Fruit fly (Drosophila melanogaster): Measurements from ENCODE around the gene Xport-A.

Gene Xport-A

DNA sequence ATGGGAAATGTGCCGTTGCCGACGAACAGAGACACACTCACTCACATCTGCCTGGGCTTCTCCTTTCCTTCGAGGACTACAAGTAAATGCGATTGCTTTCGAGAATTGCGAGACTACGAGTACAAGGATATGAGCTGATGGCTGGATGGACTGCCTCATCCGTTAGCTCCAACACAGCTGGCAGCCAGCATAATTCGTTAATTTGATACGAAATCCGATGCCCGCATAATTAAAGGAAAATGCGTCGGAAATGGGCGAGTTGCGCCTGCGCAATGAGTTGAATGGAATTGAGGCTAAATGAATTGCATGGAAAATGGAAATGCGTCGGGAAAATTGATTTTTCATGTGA lies 20.5 kb upstream of the Xport-A start:
- TF ChIP-seq Mio (GFP tag; optimal IDR thresholded peaks at IDR 0.05) (no peak), Rel (GFP tag; optimal IDR thresholded peaks at IDR 0.05) (no peak), Rel (tag; optimal IDR thresholded peaks at IDR 0.05) (no peak), Vsx2 (GFP tag; optimal IDR thresholded peaks at IDR 0.05; ENCODE audit: partially characterized antibody) (no peak), Hnf4 (GFP tag; optimal IDR thresholded peaks at IDR 0.05) (no peak), br (GFP tag; optimal IDR thresholded peaks at IDR 0.05) (no peak), GATAd (GFP tag; optimal IDR thresholded peaks at IDR 0.05) (no peak), CG32264 (GFP tag; optimal IDR thresholded peaks at IDR 0.05) (no peak), Dfd (GFP tag; optimal IDR thresholded peaks at IDR 0.05) (no peak), Hr78 (GFP tag; optimal IDR thresholded peaks at IDR 0.05) (no peak), OdsH (GFP tag; optimal IDR thresholded peaks at IDR 0.05) (no peak), CG9705 (GFP tag; optimal IDR thresholded peaks at IDR 0.05) (no peak), sv (GFP tag; optimal IDR thresholded peaks at IDR 0.05) (no peak), lola (GFP tag; optimal IDR thresholded peaks at IDR 0.05) (no peak), brk (GFP tag; optimal IDR thresholded peaks at IDR 0.05) (no peak), Jra (GFP tag; optimal IDR thresholded peaks at IDR 0.05) (no peak), Hr83 (GFP tag; optimal IDR thresholded peaks at IDR 0.05; ENCODE audit: poor library complexity, severe bottlenecking) (no peak)

DNA sequence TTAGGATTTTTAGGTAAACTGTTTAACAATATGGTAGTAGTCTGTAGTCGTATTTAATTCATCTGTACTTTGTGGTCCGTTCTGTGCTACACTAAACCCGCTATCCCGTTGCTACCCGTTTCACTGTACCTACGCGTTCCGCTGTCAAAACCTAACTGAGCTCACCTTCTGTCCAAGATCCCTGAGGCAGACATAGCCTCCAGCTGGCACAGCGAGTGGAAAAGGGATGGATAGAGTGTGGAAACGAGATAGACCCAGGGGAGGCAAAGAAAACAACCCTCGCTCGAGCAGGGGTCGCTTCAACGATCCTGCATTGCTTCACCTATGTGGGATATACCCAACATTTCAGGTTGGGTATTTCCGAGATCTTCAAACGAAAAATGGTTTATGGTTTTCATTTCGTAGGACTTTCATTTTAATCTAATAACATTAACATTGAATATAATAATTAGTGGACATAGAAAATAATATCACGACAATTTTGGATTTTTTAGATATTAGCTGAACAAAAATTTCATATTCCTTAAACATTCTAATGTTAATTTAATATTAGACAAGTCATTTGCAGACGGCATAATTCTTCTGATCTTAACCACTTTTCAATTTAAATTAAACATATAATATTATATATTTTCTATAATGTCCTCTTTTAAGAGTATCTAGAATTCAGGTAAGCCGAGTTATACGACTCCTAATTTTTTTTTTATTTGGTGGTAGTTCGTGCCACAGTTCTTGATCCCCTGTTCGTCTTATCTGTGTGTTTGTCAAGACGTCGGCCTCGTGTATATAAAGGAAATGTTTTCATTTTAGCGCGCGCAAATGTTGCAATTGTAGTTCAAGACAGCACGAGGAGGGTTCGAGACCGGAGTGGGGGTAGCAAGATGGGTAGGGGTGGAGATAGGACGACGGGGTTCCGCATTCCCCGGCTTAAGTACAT lies 19.9 kb upstream of the Xport-A start, which contains the start of gene mira:
Gene mira (minus strand): TSS at position 281 of the 937 bp plus-strand sequence.
- TF ChIP-seq lola (GFP tag; optimal IDR thresholded peaks at IDR 0.05) (no peak), CG32264 (GFP tag; optimal IDR thresholded peaks at IDR 0.05) (no peak), Sp1 (GFP tag; optimal IDR thresholded peaks at IDR 0.05) (no peak), Hr78 (GFP tag; optimal IDR thresholded peaks at IDR 0.05) (no peak), CG9705 (GFP tag; optimal IDR thresholded peaks at IDR 0.05) (no peak), rgr (GFP tag; optimal IDR thresholded peaks at IDR 0.05) (no peak), woc (GFP tag; optimal IDR thresholded peaks at IDR 0.05) (no peak), Dfd (GFP tag; optimal IDR thresholded peaks at IDR 0.05) (no peak), fru (GFP tag; optimal IDR thresholded peaks at IDR 0.05) (no peak), psq (GFP tag; optimal IDR thresholded peaks at IDR 0.05) (no peak)

DNA sequence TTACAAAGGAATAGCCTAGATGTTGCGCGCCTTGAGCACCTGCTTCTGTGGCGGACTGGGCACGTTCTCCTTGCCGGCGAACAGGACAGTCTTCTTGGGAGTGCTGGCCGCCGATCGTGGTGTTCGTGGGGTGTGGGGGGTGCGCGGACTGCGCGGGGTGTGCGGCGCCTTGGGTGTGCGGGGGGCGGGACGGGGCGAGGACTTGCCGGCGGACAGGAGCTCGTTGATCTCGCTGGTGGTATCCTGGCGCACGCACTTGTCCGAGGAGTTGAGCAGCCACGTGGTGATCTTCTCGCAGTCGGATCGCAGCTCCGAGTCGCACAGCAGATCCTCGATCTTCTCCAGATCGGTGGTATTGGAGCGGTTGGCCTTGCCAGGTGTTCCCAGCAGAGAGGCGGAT lies 17.0 kb upstream of the Xport-A start:
- TF ChIP-seq woc (GFP tag; optimal IDR thresholded peaks at IDR 0.05), result no peak
- TF ChIP-seq brk (GFP tag; optimal IDR thresholded peaks at IDR 0.05), result no peak
- TF ChIP-seq Dfd (GFP tag; optimal IDR thresholded peaks at IDR 0.05), result peak; percentile 95

DNA sequence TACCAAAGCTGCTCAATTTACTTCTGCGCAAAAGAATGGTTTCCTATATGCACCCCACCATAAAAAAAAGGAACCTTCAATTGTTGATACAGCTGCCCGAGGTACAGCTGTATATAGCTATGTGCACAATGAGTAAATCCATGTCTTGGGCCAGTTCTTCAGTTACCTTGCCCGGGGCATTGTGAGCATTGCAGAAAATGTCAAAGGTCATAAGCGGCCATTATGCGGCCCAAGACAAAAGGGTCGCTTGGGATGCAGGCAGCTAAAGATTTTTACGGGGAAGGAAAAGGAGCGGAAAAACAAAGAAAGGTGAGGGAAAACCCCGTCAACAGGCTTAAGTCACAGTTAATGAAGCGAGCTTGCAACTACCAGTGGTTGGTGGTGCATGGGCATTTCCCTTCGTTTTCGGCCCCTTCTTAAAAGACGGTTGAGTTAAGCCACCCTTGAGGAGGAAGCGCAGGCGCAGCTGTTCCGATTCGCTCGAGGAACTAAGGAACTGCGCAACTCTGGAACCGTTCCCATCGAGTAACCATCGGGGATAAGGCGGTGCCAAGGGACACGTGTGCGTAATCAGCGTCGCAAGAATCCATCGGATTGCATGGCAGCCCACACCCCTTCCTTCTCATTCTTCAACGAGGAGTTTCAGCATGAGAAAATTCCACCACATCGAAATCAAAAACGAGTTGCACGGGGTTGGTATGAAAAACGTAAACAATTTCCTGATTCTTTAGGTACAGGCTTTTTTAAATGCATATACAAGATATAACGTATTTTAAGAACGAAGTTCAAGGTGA lies 15.9 kb upstream of the Xport-A start:
- TF ChIP-seq brk (GFP tag; optimal IDR thresholded peaks at IDR 0.05) (no peak), dsf (GFP tag; optimal IDR thresholded peaks at IDR 0.05; ENCODE audit: borderline replicate concordance) (no peak), pan (optimal IDR thresholded peaks at IDR 0.05) (no peak), Abd-B (GFP tag; optimal IDR thresholded peaks at IDR 0.05) (no peak), fru (GFP tag; optimal IDR thresholded peaks at IDR 0.05) (no peak), Dif (GFP tag; optimal IDR thresholded peaks at IDR 0.05; ENCODE audit: partially characterized antibody) (no peak), CG9705 (GFP tag; optimal IDR thresholded peaks at IDR 0.05) (no peak), GATAd (GFP tag; optimal IDR thresholded peaks at IDR 0.05) (no peak), Vsx2 (GFP tag; optimal IDR thresholded peaks at IDR 0.05; ENCODE audit: partially characterized antibody) (no peak), psq (GFP tag; optimal IDR thresholded peaks at IDR 0.05) (no peak), Mio (GFP tag; optimal IDR thresholded peaks at IDR 0.05) (no peak), Sp1 (GFP tag; optimal IDR thresholded peaks at IDR 0.05) (no peak), Hnf4 (GFP tag; optimal IDR thresholded peaks at IDR 0.05) (no peak), br (GFP tag; optimal IDR thresholded peaks at IDR 0.05) (no peak), Jra (GFP tag; optimal IDR thresholded peaks at IDR 0.05) (no peak)

DNA sequence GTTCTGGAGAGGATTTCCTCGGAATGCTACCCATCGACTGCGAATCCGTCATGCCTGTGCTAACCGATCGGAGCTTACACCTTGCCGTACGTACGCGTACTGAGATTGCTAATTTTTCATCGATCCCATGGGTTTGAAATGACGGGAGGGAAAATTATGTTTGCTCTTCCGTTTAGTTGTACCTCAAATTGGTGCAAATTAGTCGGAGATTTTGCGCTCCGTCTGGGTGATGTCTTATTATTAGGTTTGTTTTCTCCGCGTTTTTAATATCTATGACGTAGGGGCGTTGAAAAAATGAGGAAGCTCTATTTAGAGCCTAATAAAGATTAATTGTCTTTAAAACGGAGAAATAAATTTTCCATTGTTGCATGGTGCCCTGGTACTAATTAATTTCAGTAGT lies 13.3 kb upstream of the Xport-A start, which contains the start of gene CG4459:
Gene CG4459 (minus strand): TSS at position 101 of the 400 bp plus-strand sequence.
- TF ChIP-seq brk (GFP tag; optimal IDR thresholded peaks at IDR 0.05) (no peak), pan (optimal IDR thresholded peaks at IDR 0.05) (no peak), CG9705 (GFP tag; optimal IDR thresholded peaks at IDR 0.05) (no peak), Vsx2 (GFP tag; optimal IDR thresholded peaks at IDR 0.05; ENCODE audit: partially characterized antibody) (no peak), HLH106 (tag; optimal IDR thresholded peaks at IDR 0.05) (no peak), psq (GFP tag; optimal IDR thresholded peaks at IDR 0.05) (no peak), dl (GFP tag; optimal IDR thresholded peaks at IDR 0.05; ENCODE audit: insufficient read depth in 1 of 2, partially characterized antibody in 2 of 2) (no peak), usp (GFP tag; optimal IDR thresholded peaks at IDR 0.05) (no peak), foxo (GFP tag; optimal IDR thresholded peaks at IDR 0.05) (no peak), h (GFP tag; optimal IDR thresholded peaks at IDR 0.05) (no peak), CrebA (GFP tag; optimal IDR thresholded peaks at IDR 0.05; ENCODE audit: borderline replicate concordance) (no peak), Sp1 (GFP tag; optimal IDR thresholded peaks at IDR 0.05) (no peak), Jra (GFP tag; optimal IDR thresholded peaks at IDR 0.05) (no peak), Dif (GFP tag; optimal IDR thresholded peaks at IDR 0.05; ENCODE audit: partially characterized antibody) (no peak), CG32264 (GFP tag; optimal IDR thresholded peaks at IDR 0.05) (no peak), fru (GFP tag; optimal IDR thresholded peaks at IDR 0.05) (no peak), N (GFP tag; optimal IDR thresholded peaks at IDR 0.05) (no peak)

Measured in whole organism, wandering third instar larva.